Comparison of ENCODE assay signal across 2 worm cellular contexts in genomic region chrIV:5202575-5202974, ce11.
A peak's percentile ranks its signal among the peaks of the same experiment; 100 is the strongest.
TF ChIP-seq lines count a peak whose summit lies in the region.

No protein-coding gene starts in this region.

TF ChIP-seq in whole organism, L1 larva, 84 proteins besides CTCF, POLR2A, EP300 and RAD21:
- peak; percentile 44 for TF ChIP-seq nhr-77 (tag; optimal IDR thresholded peaks at IDR 0.05; lab: Kevin White, UChicago)
- no peak for TF ChIP-seq ztf-11 (tag; optimal IDR thresholded peaks at IDR 0.05; lab: Kevin White, UChicago)

TF ChIP-seq in whole organism, L3 larva, 47 proteins besides CTCF, POLR2A, EP300 and RAD21:
- TF ChIP-seq ZK546.5 (tag; optimal IDR thresholded peaks at IDR 0.05; lab: Kevin White, UChicago) (no peak), eor-1 (tag; optimal IDR thresholded peaks at IDR 0.05; lab: Kevin White, UChicago) (no peak), elt-3 (tag; optimal IDR thresholded peaks at IDR 0.05; lab: Kevin White, UChicago) (no peak), pha-4 (tag; optimal IDR thresholded peaks at IDR 0.05; lab: Kevin White, UChicago) (peak; percentile 60), hmg-11 (tag; optimal IDR thresholded peaks at IDR 0.05; lab: Kevin White, UChicago) (no peak)

Comparison
In these comparisons a context has a peak if more than half of its experiments do, and no peak if none do; other contexts are left out.
1. Of the 26 proteins assayed by ChIP-seq in both whole organism, L1 larva and whole organism, L3 larva: peak only in whole organism, L1 larva: nhr-77; only in whole organism, L3 larva: none; in both: none; in neither: 25.